Fruit fly (Drosophila melanogaster) whole organism, adult: ENCODE measurements around the gene ND-24.
A peak's percentile ranks its signal among the peaks of the same experiment; 100 is the strongest.

Experiments used
- CG14711 ChIP-seq: fragments of 200-800 bp; sonication (Bioruptor generic); optimal IDR thresholded peaks from 2 replicates; lab custom pipeline; 2018; ENCODE audit warnings: missing biosample characterization, mild to moderate bottlenecking, missing genetic modification characterization, moderate library complexity
- CG1620 ChIP-seq: fragments of 200-800 bp; sonication (Bioruptor generic); optimal IDR thresholded peaks from 2 replicates; lab custom pipeline; 2016; ENCODE audit warnings: missing biosample characterization, missing genetic modification characterization
- Mnt ChIP-seq: fragments of 200-800 bp; sonication (Bioruptor generic); optimal IDR thresholded peaks from 2 replicates; lab custom pipeline; 2016; ENCODE audit warnings: missing biosample characterization, mild to moderate bottlenecking, missing genetic modification characterization
- cnc ChIP-seq, 2 experiments: fragments of >200 bp; optimal IDR thresholded peaks; 2 replicates each; lab custom pipeline; 2017
- kay ChIP-seq: fragments of 200-800 bp; sonication (Bioruptor generic); peaks from one replicate; lab custom pipeline; 2016; ENCODE audit warnings: missing biosample characterization, missing genetic modification characterization, borderline replicate concordance
- pad ChIP-seq: fragments of 200-800 bp; sonication (Bioruptor generic); optimal IDR thresholded peaks from 3 replicates; lab custom pipeline; 2017; ENCODE audit warnings: missing biosample characterization, missing genetic modification characterization, mild to moderate bottlenecking, moderate library complexity, missing genetic modification reagents

dm6 chrX:17595822-17596221, 36.1 kb upstream of the ND-24 start:
- TF ChIP-seq kay (peak; percentile 30), Mnt (GFP tag; lab: Kevin White, UChicago) (no peak), pad (GFP tag; lab: Kevin White, UChicago) (no peak), cnc (optimal IDR thresholded peaks at IDR 0.05; lab: Kevin White, UChicago) (no peak), CG14711 (peak; percentile 33), CG1620 (no peak)
